Worm (Caenorhabditis elegans): ENCODE measurements around the gene mrpl-10.

mrpl-10 gene

ce11 chrII:8295296-8295695, 17.0 kb upstream of the mrpl-10 start, which contains the start of gene nlp-55:
nlp-55 (minus strand) TSS chrII:8295396.
- TF ChIP-seq ref-1 (GFP tag; conservative IDR thresholded peaks at IDR 0.05): no peak
- no peak for TF ChIP-seq cog-1 (tag; optimal IDR thresholded peaks at IDR 0.05)
- no peak for TF ChIP-seq flt-1 (GFP tag; IDR thresholded peaks at IDR 0.05)
- TF ChIP-seq klf-2 (GFP tag; conservative IDR thresholded peaks at IDR 0.05): no peak
- TF ChIP-seq T22C8.4 (GFP tag; IDR thresholded peaks at IDR 0.05): no peak

ce11 chrII:8283158-8283717, 4.9 kb upstream of the mrpl-10 start, which contains the start of the genes nst-1 and cct-4:
nst-1 (minus strand) TSS chrII:8283208.
cct-4 (plus strand) TSS chrII:8283667.
- TF ChIP-seq T22C8.4 (GFP tag; IDR thresholded peaks at IDR 0.05): no peak
- TF ChIP-seq ztf-23 (GFP tag; IDR thresholded peaks at IDR 0.05): no peak
- no peak for TF ChIP-seq klf-2 (GFP tag; conservative IDR thresholded peaks at IDR 0.05)
- no peak for TF ChIP-seq ref-1 (GFP tag; conservative IDR thresholded peaks at IDR 0.05)
- TF ChIP-seq flt-1 (GFP tag; IDR thresholded peaks at IDR 0.05): no peak
- no peak for TF ChIP-seq ztf-29 (GFP tag; IDR thresholded peaks at IDR 0.05)
- TF ChIP-seq tab-1 (GFP tag; IDR thresholded peaks at IDR 0.05): no peak
- TF ChIP-seq cog-1 (tag; optimal IDR thresholded peaks at IDR 0.05): no peak
- TF ChIP-seq med-1 (GFP tag; optimal IDR thresholded peaks at IDR 0.05; ENCODE audit: insufficient read depth): no peak

ce11 chrII:8276057-8276456, 2.3 kb downstream of the mrpl-10 start, which contains the start of the genes gei-14 and slc-25A32:
gei-14 (minus strand) TSS chrII:8276231.
slc-25A32 (plus strand) TSS chrII:8276298.
- no peak for TF ChIP-seq cog-1 (tag; optimal IDR thresholded peaks at IDR 0.05)
- TF ChIP-seq klf-2 (GFP tag; conservative IDR thresholded peaks at IDR 0.05): no peak
- no peak for TF ChIP-seq T22C8.4 (GFP tag; IDR thresholded peaks at IDR 0.05)
- no peak for TF ChIP-seq ztf-23 (GFP tag; IDR thresholded peaks at IDR 0.05)
- TF ChIP-seq med-1 (GFP tag; optimal IDR thresholded peaks at IDR 0.05; ENCODE audit: insufficient read depth): no peak
- no peak for TF ChIP-seq ref-1 (GFP tag; conservative IDR thresholded peaks at IDR 0.05)
- no peak for TF ChIP-seq flt-1 (GFP tag; IDR thresholded peaks at IDR 0.05)
- TF ChIP-seq ztf-29 (GFP tag; IDR thresholded peaks at IDR 0.05): no peak
- no peak for TF ChIP-seq tab-1 (GFP tag; IDR thresholded peaks at IDR 0.05)

ce11 chrII:8273060-8273459, 5.3 kb downstream of the mrpl-10 start:
- TF ChIP-seq ref-1 (GFP tag; conservative IDR thresholded peaks at IDR 0.05) (no peak), T22C8.4 (GFP tag; IDR thresholded peaks at IDR 0.05) (no peak), tab-1 (GFP tag; IDR thresholded peaks at IDR 0.05) (no peak), med-1 (GFP tag; optimal IDR thresholded peaks at IDR 0.05; ENCODE audit: insufficient read depth) (no peak), ztf-23 (GFP tag; IDR thresholded peaks at IDR 0.05) (no peak), cog-1 (tag; optimal IDR thresholded peaks at IDR 0.05) (no peak), klf-2 (GFP tag; conservative IDR thresholded peaks at IDR 0.05) (no peak), flt-1 (GFP tag; IDR thresholded peaks at IDR 0.05) (no peak)

- TF ChIP-seq tab-1 (GFP tag; IDR thresholded peaks at IDR 0.05): no peak
- TF ChIP-seq cog-1 (tag; optimal IDR thresholded peaks at IDR 0.05): no peak
- TF ChIP-seq flt-1 (GFP tag; IDR thresholded peaks at IDR 0.05): no peak
- no peak for TF ChIP-seq ref-1 (GFP tag; conservative IDR thresholded peaks at IDR 0.05)
- no peak for TF ChIP-seq ztf-29 (GFP tag; IDR thresholded peaks at IDR 0.05)
- no peak for TF ChIP-seq ztf-23 (GFP tag; IDR thresholded peaks at IDR 0.05)
These were observed 8.3 kb downstream of the mrpl-10 start, which contains the start of gene tdc-1 for ce11 chrII:8269855-8270647. tdc-1 (plus strand) TSS chrII:8270597.

ce11 chrII:8269351-8269750, 9.0 kb downstream of the mrpl-10 start, which contains the start of gene K01C8.2:
K01C8.2 (minus strand) TSS chrII:8269451.
- no peak for TF ChIP-seq T22C8.4 (GFP tag; IDR thresholded peaks at IDR 0.05)
- TF ChIP-seq tab-1 (GFP tag; IDR thresholded peaks at IDR 0.05): no peak
- no peak for TF ChIP-seq cog-1 (tag; optimal IDR thresholded peaks at IDR 0.05)
- no peak for TF ChIP-seq flt-1 (GFP tag; IDR thresholded peaks at IDR 0.05)
- TF ChIP-seq klf-2 (GFP tag; conservative IDR thresholded peaks at IDR 0.05): no peak
- no peak for TF ChIP-seq ref-1 (GFP tag; conservative IDR thresholded peaks at IDR 0.05)
- no peak for TF ChIP-seq ztf-23 (GFP tag; IDR thresholded peaks at IDR 0.05)
- no peak for TF ChIP-seq med-1 (GFP tag; optimal IDR thresholded peaks at IDR 0.05; ENCODE audit: insufficient read depth)
- TF ChIP-seq ztf-29 (GFP tag; IDR thresholded peaks at IDR 0.05): no peak

- TF ChIP-seq klf-2 (GFP tag; conservative IDR thresholded peaks at IDR 0.05) (no peak), flt-1 (GFP tag; IDR thresholded peaks at IDR 0.05) (no peak), cog-1 (tag; optimal IDR thresholded peaks at IDR 0.05) (no peak)
These were observed 10.6 kb downstream of the mrpl-10 start for ce11 chrII:8267679-8268078.

ce11 chrII:8266559-8266958, 11.8 kb downstream of the mrpl-10 start:
- no peak for TF ChIP-seq med-1 (GFP tag; optimal IDR thresholded peaks at IDR 0.05; ENCODE audit: insufficient read depth)
- TF ChIP-seq T22C8.4 (GFP tag; IDR thresholded peaks at IDR 0.05): no peak
- no peak for TF ChIP-seq flt-1 (GFP tag; IDR thresholded peaks at IDR 0.05)
- no peak for TF ChIP-seq ztf-23 (GFP tag; IDR thresholded peaks at IDR 0.05)
- TF ChIP-seq cog-1 (tag; optimal IDR thresholded peaks at IDR 0.05): no peak
- TF ChIP-seq ref-1 (GFP tag; conservative IDR thresholded peaks at IDR 0.05): no peak
- TF ChIP-seq ztf-29 (GFP tag; IDR thresholded peaks at IDR 0.05): no peak
- no peak for TF ChIP-seq klf-2 (GFP tag; conservative IDR thresholded peaks at IDR 0.05)
- TF ChIP-seq tab-1 (GFP tag; IDR thresholded peaks at IDR 0.05): no peak

- TF ChIP-seq ref-1 (GFP tag; conservative IDR thresholded peaks at IDR 0.05): no peak
- no peak for TF ChIP-seq med-1 (GFP tag; optimal IDR thresholded peaks at IDR 0.05; ENCODE audit: insufficient read depth)
- TF ChIP-seq T22C8.4 (GFP tag; IDR thresholded peaks at IDR 0.05): no peak
- TF ChIP-seq cog-1 (tag; optimal IDR thresholded peaks at IDR 0.05): no peak
- TF ChIP-seq tab-1 (GFP tag; IDR thresholded peaks at IDR 0.05): no peak
- TF ChIP-seq ztf-29 (GFP tag; IDR thresholded peaks at IDR 0.05): no peak
- TF ChIP-seq ztf-23 (GFP tag; IDR thresholded peaks at IDR 0.05): no peak
- no peak for TF ChIP-seq klf-2 (GFP tag; conservative IDR thresholded peaks at IDR 0.05)
- no peak for TF ChIP-seq flt-1 (GFP tag; IDR thresholded peaks at IDR 0.05)
These were observed 13.7 kb downstream of the mrpl-10 start, which contains the start of gene srdh-1 for ce11 chrII:8264619-8265018. srdh-1 (plus strand) TSS chrII:8264661.
